Fruit fly (Drosophila melanogaster) whole organism, pupa: Measurements from ENCODE around the gene Ten-a.

Experiments used
- CG13204 ChIP-seq: fragments of 200-800 bp; sonication (Bioruptor generic); optimal IDR thresholded peaks from 2 replicates; lab custom pipeline; 2018; ENCODE audit warnings: missing biosample characterization, mild to moderate bottlenecking, missing genetic modification characterization, moderate library complexity
- CG14655 ChIP-seq: fragments of 200-800 bp; sonication (Bioruptor generic); optimal IDR thresholded peaks from 3 replicates; lab custom pipeline; 2017; ENCODE audit warnings: mild to moderate bottlenecking, missing biosample characterization, missing genetic modification reagents, missing genetic modification characterization
- CG17806 ChIP-seq: fragments of 200-800 bp; sonication (Bioruptor generic); optimal IDR thresholded peaks from 2 replicates; lab custom pipeline; 2018; ENCODE audit warnings: missing biosample characterization, mild to moderate bottlenecking, missing genetic modification characterization, moderate library complexity
- CG34367 ChIP-seq: fragments of 200-800 bp; sonication (Bioruptor generic); optimal IDR thresholded peaks from 2 replicates; lab custom pipeline; 2018; ENCODE audit warnings: missing biosample characterization, mild to moderate bottlenecking, missing genetic modification characterization
- CG4496 ChIP-seq: fragments of 200-800 bp; sonication (Bioruptor generic); IDR thresholded peaks from 3 replicates; pipeline ENCODE4 v1.3.6; 2022; ENCODE audit warnings: missing biosample characterization, missing genetic modification characterization
- CG8301 ChIP-seq: fragments of 200-800 bp; sonication (Bioruptor generic); optimal IDR thresholded peaks from 2 replicates; lab custom pipeline; 2018; ENCODE audit warnings: missing biosample characterization, mild to moderate bottlenecking, missing genetic modification characterization
- CG9948 ChIP-seq: fragments of 200-800 bp; sonication (Bioruptor generic); optimal IDR thresholded peaks from 2 replicates; lab custom pipeline; 2018; ENCODE audit warnings: missing biosample characterization, mild to moderate bottlenecking, missing genetic modification characterization, moderate library complexity
- D1 ChIP-seq: fragments of 200-800 bp; sonication (Bioruptor generic); optimal IDR thresholded peaks from 2 replicates; lab custom pipeline; 2018; ENCODE audit warnings: missing biosample characterization, mild to moderate bottlenecking, missing genetic modification characterization, moderate library complexity
- EcR ChIP-seq: fragments of 200-800 bp; sonication (Bioruptor generic); optimal IDR thresholded peaks from 3 replicates; lab custom pipeline; 2019; ENCODE audit warnings: missing biosample characterization, missing genetic modification characterization, mild to moderate bottlenecking, moderate library complexity, missing genetic modification reagents
- Snoo ChIP-seq: fragments of 200-800 bp; sonication (Bioruptor generic); optimal IDR thresholded peaks from 3 replicates; lab custom pipeline; 2017; ENCODE audit warnings: missing biosample characterization, mild to moderate bottlenecking, missing genetic modification characterization, inconsistent platforms
- fd96Ca ChIP-seq: fragments of 200-800 bp; sonication (Bioruptor generic); IDR thresholded peaks from 3 replicates; pipeline ENCODE4 v1.3.6; 2022; ENCODE audit warnings: missing biosample characterization, missing genetic modification characterization
- gl ChIP-seq: fragments of 200-800 bp; sonication (Bioruptor generic); optimal IDR thresholded peaks from 2 replicates; lab custom pipeline; 2018; ENCODE audit warnings: missing biosample characterization, mild to moderate bottlenecking, missing genetic modification characterization
- rn ChIP-seq: fragments of 200-800 bp; sonication (Bioruptor generic); IDR thresholded peaks from 2 replicates; pipeline ENCODE4 v1.3.6; 2022; ENCODE audit warnings: missing biosample characterization, missing genetic modification characterization

dm6 chrX:12035207-12035606 is 8.3 kb upstream of the Ten-a start:
- TF ChIP-seq rn (GFP tag; lab: Robert Waterston, UW) (no peak), CG34367 (tag; lab: Kevin White, UChicago) (no peak), CG8301 (tag; lab: Kevin White, UChicago) (no peak), Snoo (tag; lab: Kevin White, UChicago) (no peak), CG14655 (GFP tag; lab: Kevin White, UChicago) (no peak), CG9948 (tag; lab: Kevin White, UChicago) (no peak), fd96Ca (no peak), gl (tag; lab: Kevin White, UChicago) (no peak), CG4496 (GFP tag; lab: Robert Waterston, UW) (no peak), D1 (no peak), CG17806 (no peak), CG13204 (no peak), EcR (GFP tag; lab: Kevin White, UChicago) (no peak)
